Worm (Caenorhabditis elegans) whole organism, young adult: Measurements from ENCODE around the gene dmsr-6.

Experiments used
- B0035.1 ChIP-seq: sonication (generic microtip); optimal IDR thresholded peaks from 2 replicates; lab custom pipeline; 2016; ENCODE audit warnings: missing genetic modification characterization, mild to moderate bottlenecking, missing compliant biosample characterization, missing genotype, missing genetic modification reagents
- B0261.1 ChIP-seq: sonication (generic microtip); optimal IDR thresholded peaks from 2 replicates; lab custom pipeline; 2016; ENCODE audit warnings: mild to moderate bottlenecking, missing genetic modification characterization, moderate library complexity, missing compliant biosample characterization
- C17E4.6 ChIP-seq: fragments of 200-800 bp; sonication (Bioruptor generic); IDR thresholded peaks from 2 replicates; pipeline ENCODE4 v1.3.6; 2022; ENCODE audit warnings: missing genetic modification reagents, missing genetic modification characterization, missing compliant biosample characterization
- D2030.7 ChIP-seq: fragments of 200-800 bp; sonication (Bioruptor generic); IDR thresholded peaks from 2 replicates; pipeline ENCODE4 v1.3.6; 2022; ENCODE audit warnings: missing genetic modification reagents, missing genetic modification characterization, missing compliant biosample characterization
- F10E7.11 ChIP-seq: sonication (generic microtip); optimal IDR thresholded peaks from 2 replicates; lab custom pipeline; 2017; ENCODE audit warnings: mild to moderate bottlenecking, missing genetic modification characterization, moderate library complexity, missing compliant biosample characterization
- F33H1.4 ChIP-seq: fragments of 200-800 bp; sonication (Bioruptor generic); IDR thresholded peaks from 2 replicates; pipeline ENCODE4 v1.3.6; 2022; ENCODE audit warnings: missing genetic modification reagents, missing genetic modification characterization, missing compliant biosample characterization
- T07F8.4 ChIP-seq: sonication (generic microtip); optimal IDR thresholded peaks from 2 replicates; lab custom pipeline; 2016; ENCODE audit warnings: mild to moderate bottlenecking, missing genetic modification characterization, moderate library complexity, missing compliant biosample characterization
- Y53G8AR.9 ChIP-seq: fragments of 200-800 bp; sonication (Bioruptor generic); conservative IDR thresholded peaks from 2 replicates; pipeline ENCODE4 v1.3.6; 2022; ENCODE audit warnings: missing genetic modification reagents, missing genetic modification characterization, missing compliant biosample characterization
- Y95B8A.8 ChIP-seq: fragments of 200-800 bp; sonication (Bioruptor generic); IDR thresholded peaks from 2 replicates; pipeline ENCODE4 v1.3.6; 2022; ENCODE audit warnings: missing genetic modification reagents, missing genetic modification characterization, missing compliant biosample characterization
- ama-1 ChIP-seq, 3 experiments: fragments of 150-350 bp in 1 of 3; sonication (generic microtip) in 2 of 3; optimal IDR thresholded peaks; 2 replicates each; lab custom pipeline; 2014 to 2018; ENCODE audit warnings: missing biosample characterization in 2 of 3, missing genetic modification characterization in 2 of 3, missing genetic modification reagents in 2 of 3
- aptf-2 ChIP-seq: fragments of 200-800 bp; sonication (Bioruptor generic); conservative IDR thresholded peaks from 2 replicates; pipeline ENCODE4 v1.3.6; 2022; ENCODE audit warnings: missing genetic modification reagents, missing genetic modification characterization, missing compliant biosample characterization
- attf-3 ChIP-seq: fragments of 200-800 bp; sonication (Bioruptor generic); conservative IDR thresholded peaks from 2 replicates; pipeline ENCODE4 v1.3.6; 2022; ENCODE audit warnings: missing genetic modification reagents, missing genetic modification characterization, missing compliant biosample characterization
- attf-5 ChIP-seq: fragments of 200-800 bp; sonication (Bioruptor generic); optimal IDR thresholded peaks from 2 replicates; lab custom pipeline; 2018; ENCODE audit warnings: mild to moderate bottlenecking, missing genetic modification characterization, missing compliant biosample characterization
- attf-6 ChIP-seq: fragments of 200-800 bp; sonication (Bioruptor generic); IDR thresholded peaks from 2 replicates; pipeline ENCODE4 v1.3.6; 2022; ENCODE audit warnings: missing genetic modification reagents, missing genetic modification characterization, missing compliant biosample characterization
- ceh-100 ChIP-seq: fragments of 200-800 bp; sonication (Bioruptor generic); IDR thresholded peaks from 2 replicates; pipeline ENCODE4 v1.3.6; 2022; ENCODE audit warnings: missing genetic modification reagents, missing genetic modification characterization, missing compliant biosample characterization
- ceh-40 ChIP-seq: fragments of 200-800 bp; sonication (Bioruptor generic); IDR thresholded peaks from 2 replicates; pipeline ENCODE4 v1.3.6; 2022; ENCODE audit warnings: missing genetic modification characterization, missing compliant biosample characterization
- ceh-58 ChIP-seq: fragments of 200-800 bp; sonication (Bioruptor generic); IDR thresholded peaks from 2 replicates; pipeline ENCODE4 v1.3.6; 2022; ENCODE audit warnings: missing genetic modification characterization, missing compliant biosample characterization
- ceh-91 ChIP-seq: fragments of 200-800 bp; sonication (Bioruptor generic); IDR thresholded peaks from 2 replicates; pipeline ENCODE4 v1.3.6; 2022; ENCODE audit warnings: missing genetic modification reagents, missing genetic modification characterization, missing compliant biosample characterization
- efl-1 ChIP-seq: fragments of 150-350 bp; optimal IDR thresholded peaks from 2 replicates; lab custom pipeline; 2014; ENCODE audit warnings: missing biosample characterization, missing genetic modification reagents, missing genetic modification characterization
- ekl-4 ChIP-seq: fragments of 200-800 bp; sonication (Bioruptor generic); IDR thresholded peaks from 2 replicates; pipeline ENCODE4 v1.3.6; 2022; ENCODE audit warnings: missing genetic modification reagents, missing genetic modification characterization, missing compliant biosample characterization
- ets-4 ChIP-seq: fragments of 200-800 bp; sonication (Bioruptor generic); optimal IDR thresholded peaks from 2 replicates; lab custom pipeline; 2018; ENCODE audit warnings: mild to moderate bottlenecking, missing genetic modification characterization, missing compliant biosample characterization
- him-1 ChIP-seq: sonication (generic microtip); optimal IDR thresholded peaks from 2 replicates; lab custom pipeline; 2016; ENCODE audit warnings: missing genotype, missing genetic modification reagents, missing genetic modification characterization, missing compliant biosample characterization
- hmg-20 ChIP-seq: fragments of 200-800 bp; sonication (Bioruptor generic); IDR thresholded peaks from 2 replicates; pipeline ENCODE4 v1.3.6; 2022; ENCODE audit warnings: missing genetic modification reagents, missing genetic modification characterization, missing compliant biosample characterization
- lag-1 ChIP-seq: fragments of 200-800 bp; sonication (Bioruptor generic); IDR thresholded peaks from 2 replicates; pipeline ENCODE4 v1.3.6; 2022; ENCODE audit warnings: missing genetic modification reagents, missing genetic modification characterization, missing compliant biosample characterization
- let-526 ChIP-seq: fragments of 200-800 bp; sonication (Bioruptor generic); IDR thresholded peaks from 2 replicates; pipeline ENCODE4 v1.3.6; 2022; ENCODE audit warnings: missing genetic modification reagents, missing genetic modification characterization, missing compliant biosample characterization
- lin-35 ChIP-seq, 3 experiments: fragments of 150-350 bp in 2 of 3; sonication (generic microtip) in 1 of 3; optimal IDR thresholded peaks; 2 replicates each; lab custom pipeline; 2014 to 2018; ENCODE audit warnings: missing biosample characterization in 3 of 3, missing genetic modification characterization in 3 of 3, missing genetic modification reagents in 3 of 3
- lin-54 ChIP-seq: fragments of 200-800 bp; sonication (Bioruptor generic); optimal IDR thresholded peaks from 2 replicates; lab custom pipeline; 2018; ENCODE audit warnings: mild to moderate bottlenecking, missing genetic modification characterization, missing compliant biosample characterization
- lsl-1 ChIP-seq: fragments of 200-800 bp; sonication (Bioruptor generic); optimal IDR thresholded peaks from 2 replicates; lab custom pipeline; 2018; ENCODE audit warnings: mild to moderate bottlenecking, missing genetic modification characterization, moderate library complexity, missing compliant biosample characterization
- madf-10 ChIP-seq: sonication (generic microtip); optimal IDR thresholded peaks from 2 replicates; lab custom pipeline; 2016; ENCODE audit warnings: mild to moderate bottlenecking, missing genetic modification characterization, missing compliant biosample characterization
- mes-4 ChIP-seq: sonication (generic microtip); optimal IDR thresholded peaks from 2 replicates; lab custom pipeline; 2016; ENCODE audit warnings: missing genotype, missing genetic modification characterization, missing compliant biosample characterization
- nhr-120 ChIP-seq: fragments of 200-800 bp; sonication (Bioruptor generic); IDR thresholded peaks from 2 replicates; pipeline ENCODE4 v1.3.6; 2022; ENCODE audit warnings: missing genetic modification characterization, missing compliant biosample characterization
- nhr-90 ChIP-seq: sonication (generic microtip); optimal IDR thresholded peaks from 2 replicates; lab custom pipeline; 2016; ENCODE audit warnings: missing genotype, mild to moderate bottlenecking, missing genetic modification characterization, missing compliant biosample characterization
- rec-8 ChIP-seq, 2 experiments: sonication (generic microtip); optimal IDR thresholded peaks; 2 replicates each; lab custom pipeline; 2016; ENCODE audit warnings: mild to moderate bottlenecking in 2 of 2, missing genetic modification characterization in 2 of 2, missing genetic modification reagents in 2 of 2, missing genotype in 2 of 2, missing biosample characterization in 1 of 2, missing compliant biosample characterization in 1 of 2, moderate library complexity in 1 of 2
- repo-1 ChIP-seq: sonication (generic microtip); optimal IDR thresholded peaks from 2 replicates; lab custom pipeline; 2017; ENCODE audit warnings: mild to moderate bottlenecking, missing genetic modification characterization, missing compliant biosample characterization
- sdz-38 ChIP-seq: sonication (generic microtip); optimal IDR thresholded peaks from 2 replicates; lab custom pipeline; 2016; ENCODE audit warnings: missing genotype, missing genetic modification characterization, missing compliant biosample characterization
- snpc-4 ChIP-seq, 5 experiments: fragments of 150-350 bp in 1 of 5; sonication (generic microtip) in 4 of 5; optimal IDR thresholded peaks; 2 replicates each; lab custom pipeline; 2014 to 2018; ENCODE audit warnings: missing genetic modification characterization in 5 of 5, missing biosample characterization in 3 of 5, antibody characterized with exemption in 2 of 5, mild to moderate bottlenecking in 2 of 5, missing compliant biosample characterization in 2 of 5, missing genotype in 2 of 5, moderate library complexity in 2 of 5, missing genetic modification reagents in 1 of 5
- somi-1 ChIP-seq: fragments of 200-800 bp; sonication (Bioruptor generic); optimal IDR thresholded peaks from 2 replicates; lab custom pipeline; 2018; ENCODE audit warnings: mild to moderate bottlenecking, missing genetic modification characterization, missing compliant biosample characterization
- zfh-2 ChIP-seq: fragments of 200-800 bp; sonication (Bioruptor generic); conservative IDR thresholded peaks from 2 replicates; pipeline ENCODE4 v1.3.6; 2022; ENCODE audit warnings: missing genetic modification reagents, missing genetic modification characterization, missing compliant biosample characterization
- ztf-26 ChIP-seq: sonication (generic microtip); optimal IDR thresholded peaks from 2 replicates; lab custom pipeline; 2017; ENCODE audit warnings: missing genetic modification characterization, missing compliant biosample characterization
- ztf-28 ChIP-seq: fragments of 200-800 bp; sonication (Bioruptor generic); IDR thresholded peaks from 2 replicates; pipeline ENCODE4 v1.3.6; 2022; ENCODE audit warnings: missing genetic modification reagents, missing genetic modification characterization, missing compliant biosample characterization
- ztf-6 ChIP-seq: fragments of 200-800 bp; sonication (Bioruptor generic); IDR thresholded peaks from 2 replicates; pipeline ENCODE4 v1.3.6; 2022; ENCODE audit warnings: missing genetic modification reagents, missing genetic modification characterization, missing compliant biosample characterization

Gene dmsr-6

DNA sequence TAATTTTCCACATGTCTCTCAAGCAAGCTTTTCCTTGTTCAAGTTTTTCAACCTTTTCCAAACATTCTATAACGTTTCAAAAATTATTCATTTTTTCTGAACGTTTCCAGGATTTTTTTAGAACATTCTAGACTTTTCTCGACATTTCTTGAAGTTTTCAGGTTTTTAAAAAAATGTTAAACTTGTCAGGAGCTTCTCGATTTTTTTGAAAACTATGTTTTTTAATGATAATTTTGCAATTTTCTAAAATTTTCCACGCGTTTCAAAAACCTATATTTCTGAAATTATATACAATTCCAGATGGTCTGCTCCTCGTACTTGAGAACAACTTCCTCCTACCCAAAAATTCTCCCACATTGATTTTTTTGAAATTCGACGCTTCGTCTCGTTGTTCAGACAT lies at the start of gene dmsr-6:
Gene dmsr-6 (plus strand): TSS at position 301 of the 400 bp plus-strand sequence.
- TF ChIP-seq attf-6 (no peak), D2030.7 (GFP tag; lab: Robert Waterston, UW) (no peak), mes-4 (tag; lab: Kevin White, UChicago) (no peak), F10E7.11 (tag; lab: Kevin White, UChicago) (no peak), hmg-20 (GFP tag; lab: Robert Waterston, UW) (no peak), T07F8.4 (tag; lab: Kevin White, UChicago) (no peak), ets-4 (GFP tag; lab: Kevin White, UChicago) (no peak), snpc-4 (GFP tag; optimal IDR thresholded peaks at IDR 0.05; lab: Kevin White, UChicago) (no peak), snpc-4 (tag; optimal IDR thresholded peaks at IDR 0.05; lab: Kevin White, UChicago) (no peak), C17E4.6 (no peak), B0261.1 (tag; lab: Kevin White, UChicago) (no peak), lag-1 (GFP tag; lab: Robert Waterston, UW) (no peak), Y95B8A.8 (GFP tag; lab: Robert Waterston, UW) (no peak), ztf-26 (tag; lab: Kevin White, UChicago) (no peak), ceh-100 (GFP tag; lab: Robert Waterston, UW) (no peak)

ce11 chrII:14406117-14406935 lies 49.1 kb upstream of the dmsr-6 start:
- no peak for TF ChIP-seq rec-8 (tag; optimal IDR thresholded peaks at IDR 0.05; lab: Kevin White, UChicago)
- peak; percentile 75 for TF ChIP-seq zfh-2
- TF ChIP-seq attf-3 = no peak
- no peak for TF ChIP-seq attf-5 (GFP tag; lab: Kevin White, UChicago)
- peak; percentile 40 for TF ChIP-seq ama-1 (optimal IDR thresholded peaks at IDR 0.05; lab: Kevin White, UChicago)
- TF ChIP-seq ama-1 (GFP tag; optimal IDR thresholded peaks at IDR 0.05; lab: Kevin White, UChicago) = no peak
- no peak for TF ChIP-seq sdz-38
- TF ChIP-seq ztf-28 (GFP tag; lab: Robert Waterston, UW) = no peak
- peak; percentile 24 for TF ChIP-seq F10E7.11 (tag; lab: Kevin White, UChicago)
- no peak for TF ChIP-seq somi-1
- no peak for TF ChIP-seq lin-35 (GFP tag; optimal IDR thresholded peaks at IDR 0.05; lab: Kevin White, UChicago)

ce11 chrII:14407332-14408270 lies 47.8 kb upstream of the dmsr-6 start:
- TF ChIP-seq repo-1 (tag; lab: Kevin White, UChicago) (no peak), ceh-40 (GFP tag; lab: Robert Waterston, UW) (no peak), somi-1 (no peak), him-1 (tag; lab: Kevin White, UChicago) (peak; percentile 3), B0035.1 (tag; lab: Kevin White, UChicago) (no peak), let-526 (GFP tag; lab: Robert Waterston, UW) (no peak), F33H1.4 (GFP tag; lab: Robert Waterston, UW) (0 out of 2 replicates have a peak, but pooled peaks have one; percentile 28), nhr-120 (GFP tag; lab: Robert Waterston, UW) (no peak), ztf-6 (GFP tag; lab: Robert Waterston, UW) (no peak), Y53G8AR.9 (GFP tag; lab: Robert Waterston, UW) (no peak), ets-4 (GFP tag; lab: Kevin White, UChicago) (no peak), ekl-4 (GFP tag; lab: Robert Waterston, UW) (no peak), lsl-1 (GFP tag; lab: Kevin White, UChicago) (peak; percentile 75), ceh-91 (GFP tag; lab: Robert Waterston, UW) (no peak), lin-54 (GFP tag; lab: Kevin White, UChicago) (peak; percentile 45), nhr-90 (tag; lab: Kevin White, UChicago) (no peak), efl-1 (GFP tag; lab: Kevin White, UChicago) (peak; percentile 61), aptf-2 (GFP tag; lab: Robert Waterston, UW) (no peak), ama-1 (optimal IDR thresholded peaks at IDR 0.05; lab: Kevin White, UChicago) (peak; percentile 92), ama-1 (GFP tag; optimal IDR thresholded peaks at IDR 0.05; lab: Kevin White, UChicago) (no peak), madf-10 (no peak), Y95B8A.8 (GFP tag; lab: Robert Waterston, UW) (no peak), sdz-38 (no peak), ceh-58 (no peak), zfh-2 (no peak)
